Worm (Caenorhabditis elegans): ENCODE data around the gene tald-1.
A peak's percentile ranks its signal among the peaks of the same experiment; 100 is the strongest.

DNA sequence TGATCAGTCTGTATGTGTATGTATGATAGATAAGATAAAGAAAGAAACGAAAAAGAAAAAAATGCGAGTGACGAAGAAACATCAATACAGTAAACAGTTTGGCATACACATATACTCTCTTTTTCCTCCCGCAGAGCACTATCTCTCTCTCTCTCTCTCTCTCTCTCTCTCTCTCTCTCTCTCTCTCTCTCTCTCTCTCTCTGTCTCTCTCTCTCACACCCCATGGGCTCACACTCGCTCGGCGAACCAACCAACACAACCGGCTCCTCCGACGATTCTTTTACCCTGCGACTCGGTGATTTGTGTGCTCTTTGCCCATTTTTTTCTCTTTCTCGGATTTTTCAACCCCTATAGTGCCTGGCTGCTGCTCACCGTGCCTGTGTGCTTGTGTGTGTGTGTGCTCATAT lies 20.6 kb downstream of the tald-1 start:
- TF ChIP-seq lim-7 (GFP tag; IDR thresholded peaks at IDR 0.05) (no peak), nhr-77 (tag; optimal IDR thresholded peaks at IDR 0.05) (peak; percentile 55), F49E8.2 (tag; optimal IDR thresholded peaks at IDR 0.05; ENCODE audit: borderline replicate concordance) (no peak), mxl-2 (GFP tag; conservative IDR thresholded peaks at IDR 0.05) (no peak)
